Worm (Caenorhabditis elegans) whole organism, midembryonic: ENCODE data around the gene F40A3.1.

Experiments used
- T22C8.4 ChIP-seq: fragments of 200-800 bp; sonication (Bioruptor generic); IDR thresholded peaks from 2 replicates; pipeline ENCODE4 v1.3.6; 2022; ENCODE audit warnings: missing genetic modification characterization, missing compliant biosample characterization
- cog-1 ChIP-seq: sonication (generic microtip); optimal IDR thresholded peaks from 2 replicates; lab custom pipeline; 2016; ENCODE audit warnings: missing genetic modification characterization, missing compliant biosample characterization
- flt-1 ChIP-seq: fragments of 200-800 bp; sonication (Bioruptor generic); IDR thresholded peaks from 2 replicates; pipeline ENCODE4 v1.3.6; 2022; ENCODE audit warnings: missing genetic modification characterization, missing compliant biosample characterization
- klf-2 ChIP-seq: fragments of 200-800 bp; sonication (Bioruptor generic); conservative IDR thresholded peaks from 2 replicates; pipeline ENCODE4 v1.3.6; 2022; ENCODE audit warnings: missing genetic modification reagents, missing genetic modification characterization, missing compliant biosample characterization
- med-1 ChIP-seq: sonication (generic microtip); optimal IDR thresholded peaks from 2 replicates; lab custom pipeline; 2017; ENCODE audit warnings: missing genetic modification characterization, mild to moderate bottlenecking, missing compliant biosample characterization, antibody characterized with exemption, missing genetic modification reagents; ENCODE audit not compliant: insufficient read depth
- ref-1 ChIP-seq: fragments of 200-800 bp; sonication (Bioruptor generic); conservative IDR thresholded peaks from 2 replicates; pipeline ENCODE4 v1.3.6; 2022; ENCODE audit warnings: missing genetic modification reagents, missing genetic modification characterization, missing compliant biosample characterization
- tab-1 ChIP-seq: fragments of 200-800 bp; sonication (Bioruptor generic); IDR thresholded peaks from 2 replicates; pipeline ENCODE4 v1.3.6; 2022; ENCODE audit warnings: missing genetic modification characterization, missing compliant biosample characterization
- ztf-23 ChIP-seq: fragments of 200-800 bp; sonication (Bioruptor generic); IDR thresholded peaks from 2 replicates; pipeline ENCODE4 v1.3.6; 2022; ENCODE audit warnings: missing genetic modification reagents, missing genetic modification characterization, missing compliant biosample characterization
- ztf-29 ChIP-seq: fragments of 200-800 bp; sonication (Bioruptor generic); IDR thresholded peaks from 2 replicates; pipeline ENCODE4 v1.3.6; 2022; ENCODE audit warnings: missing genetic modification reagents, missing genetic modification characterization, missing compliant biosample characterization

Gene F40A3.1

ce11 chrV:7878411-7878964, 12.8 kb upstream of the F40A3.1 start, which contains the start of gene F40A3.2:
F40A3.2 (plus strand) TSS chrV:7878914.
- TF ChIP-seq ref-1 (GFP tag; lab: Robert Waterston, UW) (no peak), cog-1 (tag; lab: Kevin White, UChicago) (no peak), ztf-29 (GFP tag; lab: Robert Waterston, UW) (no peak), flt-1 (no peak), T22C8.4 (no peak), ztf-23 (GFP tag; lab: Robert Waterston, UW) (no peak), med-1 (GFP tag; lab: Kevin White, UChicago) (no peak), tab-1 (GFP tag; lab: Robert Waterston, UW) (no peak), klf-2 (no peak)

- TF ChIP-seq flt-1 (no peak), ztf-23 (GFP tag; lab: Robert Waterston, UW) (no peak), med-1 (GFP tag; lab: Kevin White, UChicago) (no peak), cog-1 (tag; lab: Kevin White, UChicago) (no peak), tab-1 (GFP tag; lab: Robert Waterston, UW) (no peak), ref-1 (GFP tag; lab: Robert Waterston, UW) (no peak), T22C8.4 (no peak), klf-2 (no peak), ztf-29 (GFP tag; lab: Robert Waterston, UW) (no peak)
Observed at ce11 chrV:7884441-7884840, 6.9 kb upstream of the F40A3.1 start.

- TF ChIP-seq klf-2 = no peak
- TF ChIP-seq T22C8.4 = no peak
- no peak for TF ChIP-seq ztf-29 (GFP tag; lab: Robert Waterston, UW)
- TF ChIP-seq med-1 (GFP tag; lab: Kevin White, UChicago) = no peak
- no peak for TF ChIP-seq ztf-23 (GFP tag; lab: Robert Waterston, UW)
- no peak for TF ChIP-seq flt-1
- no peak for TF ChIP-seq ref-1 (GFP tag; lab: Robert Waterston, UW)
- no peak for TF ChIP-seq tab-1 (GFP tag; lab: Robert Waterston, UW)
- TF ChIP-seq cog-1 (tag; lab: Kevin White, UChicago) = no peak
Observed at ce11 chrV:7888036-7888435, 3.3 kb upstream of the F40A3.1 start.

- TF ChIP-seq flt-1 = no peak
- no peak for TF ChIP-seq ztf-23 (GFP tag; lab: Robert Waterston, UW)
- no peak for TF ChIP-seq tab-1 (GFP tag; lab: Robert Waterston, UW)
- no peak for TF ChIP-seq cog-1 (tag; lab: Kevin White, UChicago)
- no peak for TF ChIP-seq ztf-29 (GFP tag; lab: Robert Waterston, UW)
- TF ChIP-seq ref-1 (GFP tag; lab: Robert Waterston, UW) = no peak
- no peak for TF ChIP-seq med-1 (GFP tag; lab: Kevin White, UChicago)
Observed at ce11 chrV:7893812-7894381, 2.6 kb downstream of the F40A3.1 start, which contains the start of gene F40A3.6. F40A3.6 (minus strand) TSS chrV:7893862.

ce11 chrV:7899761-7900160, 8.4 kb downstream of the F40A3.1 start, which contains the start of gene F40A3.7:
F40A3.7 (minus strand) TSS chrV:7899861.
- TF ChIP-seq ztf-23 (GFP tag; lab: Robert Waterston, UW) (no peak), cog-1 (tag; lab: Kevin White, UChicago) (no peak), tab-1 (GFP tag; lab: Robert Waterston, UW) (no peak), ztf-29 (GFP tag; lab: Robert Waterston, UW) (no peak), T22C8.4 (no peak), flt-1 (no peak), med-1 (GFP tag; lab: Kevin White, UChicago) (no peak), ref-1 (GFP tag; lab: Robert Waterston, UW) (no peak), klf-2 (no peak)

- TF ChIP-seq klf-2 = no peak
- TF ChIP-seq T22C8.4 = no peak
- no peak for TF ChIP-seq tab-1 (GFP tag; lab: Robert Waterston, UW)
- TF ChIP-seq ztf-23 (GFP tag; lab: Robert Waterston, UW) = no peak
- no peak for TF ChIP-seq med-1 (GFP tag; lab: Kevin White, UChicago)
- no peak for TF ChIP-seq ref-1 (GFP tag; lab: Robert Waterston, UW)
- TF ChIP-seq flt-1 = no peak
- TF ChIP-seq cog-1 (tag; lab: Kevin White, UChicago) = no peak
- no peak for TF ChIP-seq ztf-29 (GFP tag; lab: Robert Waterston, UW)
Observed at ce11 chrV:7901222-7901621, 9.9 kb downstream of the F40A3.1 start.

- TF ChIP-seq ztf-29 (GFP tag; lab: Robert Waterston, UW) (no peak), klf-2 (no peak), ref-1 (GFP tag; lab: Robert Waterston, UW) (no peak), ztf-23 (GFP tag; lab: Robert Waterston, UW) (no peak), med-1 (GFP tag; lab: Kevin White, UChicago) (no peak)
Observed at ce11 chrV:7904389-7904788, 13.1 kb downstream of the F40A3.1 start.

ce11 chrV:7908431-7908830, 17.1 kb downstream of the F40A3.1 start:
- no peak for TF ChIP-seq ztf-29 (GFP tag; lab: Robert Waterston, UW)

ce11 chrV:7925483-7925882, 34.2 kb downstream of the F40A3.1 start, which contains the start of gene srsx-7:
srsx-7 (plus strand) TSS chrV:7925783.
- TF ChIP-seq ztf-23 (GFP tag; lab: Robert Waterston, UW) (no peak), ref-1 (GFP tag; lab: Robert Waterston, UW) (no peak), ztf-29 (GFP tag; lab: Robert Waterston, UW) (no peak), klf-2 (no peak), T22C8.4 (no peak), flt-1 (no peak), tab-1 (GFP tag; lab: Robert Waterston, UW) (no peak), cog-1 (tag; lab: Kevin White, UChicago) (no peak), med-1 (GFP tag; lab: Kevin White, UChicago) (no peak)
